Fruit fly (Drosophila melanogaster): ENCODE data around the gene Dci.
A peak's percentile ranks its signal among the peaks of the same experiment; 100 is the strongest.

The Dci gene

DNA sequence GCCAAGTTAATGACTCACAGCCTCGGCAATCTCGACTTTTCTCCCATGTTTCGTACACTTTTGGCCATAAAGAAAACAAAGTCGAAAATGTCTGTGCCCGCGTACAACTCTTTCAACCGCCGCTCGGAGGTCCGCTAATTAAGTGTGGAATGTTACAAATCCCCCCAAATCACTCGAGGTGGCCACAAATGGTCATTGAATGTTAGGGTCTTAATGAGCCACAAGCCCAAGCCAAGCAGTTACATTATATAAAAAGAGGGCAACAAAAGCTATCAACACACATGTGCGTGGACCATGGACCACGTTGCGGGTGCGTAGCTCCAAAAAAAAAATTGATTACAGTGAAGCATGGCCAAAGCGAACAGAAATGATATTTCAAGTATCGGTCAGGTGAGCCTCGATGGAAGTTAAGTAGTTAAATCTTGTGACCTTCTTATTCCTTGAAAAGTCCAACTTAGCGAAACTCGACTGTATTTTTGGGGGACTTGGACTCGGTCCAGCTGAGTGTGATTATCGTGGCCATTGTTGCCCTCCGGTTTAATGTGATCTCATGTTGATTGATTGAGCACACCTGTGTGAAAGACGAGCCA is 31.8 kb upstream of the Dci start (continued):
- TF ChIP-seq Trl (optimal IDR thresholded peaks at IDR 0.05) (no peak), Trl (GFP tag; optimal IDR thresholded peaks at IDR 0.05) (peak; percentile 87), CG13775 (GFP tag; optimal IDR thresholded peaks at IDR 0.05) (peak; percentile 56), ken (GFP tag; IDR thresholded peaks at IDR 0.05) (peak; percentile 97), pfk (GFP tag; optimal IDR thresholded peaks at IDR 0.05) (no peak), CG4730 (GFP tag; IDR thresholded peaks at IDR 0.05) (peak; percentile 91), croc (GFP tag; conservative IDR thresholded peaks at IDR 0.05) (peak; percentile 73; the same call in 2 of the 3 replicates), CG15601 (tag; optimal IDR thresholded peaks at IDR 0.05) (peak; percentile 83), Mrtf (GFP tag; IDR thresholded peaks at IDR 0.05) (peak; percentile 93), hth (optimal IDR thresholded peaks at IDR 0.05) (no peak), dmrt99B (tag; optimal IDR thresholded peaks at IDR 0.05) (peak; percentile 92), peb (GFP tag; IDR thresholded peaks at IDR 0.05) (peak; percentile 80), CG17912 (GFP tag; optimal IDR thresholded peaks at IDR 0.05) (peak; percentile 67), sens-2 (GFP tag; IDR thresholded peaks at IDR 0.05) (peak; percentile 94), Oaz (GFP tag; IDR thresholded peaks at IDR 0.05) (peak; percentile 88), CG6791 (GFP tag; IDR thresholded peaks at IDR 0.05; ENCODE audit: partially characterized antibody) (no peak), Jarid2 (GFP tag; optimal IDR thresholded peaks at IDR 0.05) (peak; percentile 39), disco-r (GFP tag; optimal IDR thresholded peaks at IDR 0.05) (peak; percentile 82), tgo (GFP tag; IDR thresholded peaks at IDR 0.05) (peak; percentile 93), seq (GFP tag; IDR thresholded peaks at IDR 0.05) (peak; percentile 92), sd (tag; optimal IDR thresholded peaks at IDR 0.05) (peak; percentile 94), HLH3B (GFP tag; IDR thresholded peaks at IDR 0.05) (peak; percentile 95), pum (GFP tag; optimal IDR thresholded peaks at IDR 0.05) (peak; percentile 87), ttk (GFP tag; IDR thresholded peaks at IDR 0.05) (peak; percentile 95), CG18599 (GFP tag; optimal IDR thresholded peaks at IDR 0.05) (peak; percentile 90), CG1647 (GFP tag; optimal IDR thresholded peaks at IDR 0.05) (peak; percentile 83), CG14667 (GFP tag; IDR thresholded peaks at IDR 0.05) (peak; percentile 85), Dfd (GFP tag; optimal IDR thresholded peaks at IDR 0.05) (no peak), CG8388 (GFP tag; optimal IDR thresholded peaks at IDR 0.05) (peak; percentile 82), dm (GFP tag; optimal IDR thresholded peaks at IDR 0.05) (peak; percentile 79), CG11560 (tag; IDR thresholded peaks at IDR 0.05) (peak; percentile 83), ase (GFP tag; IDR thresholded peaks at IDR 0.05) (peak; percentile 95), CG16815 (GFP tag; optimal IDR thresholded peaks at IDR 0.05) (peak; percentile 61), hkb (optimal IDR thresholded peaks at IDR 0.05) (no peak), hkb (GFP tag; IDR thresholded peaks at IDR 0.05) (peak; percentile 95), trh (GFP tag; optimal IDR thresholded peaks at IDR 0.05) (peak; percentile 74), CG4854 (GFP tag; optimal IDR thresholded peaks at IDR 0.05) (peak; percentile 75), CG12155 (GFP tag; optimal IDR thresholded peaks at IDR 0.05) (peak; percentile 82), gce (GFP tag; IDR thresholded peaks at IDR 0.05) (peak; percentile 95), Mes4 (GFP tag; optimal IDR thresholded peaks at IDR 0.05) (peak; percentile 80), CG4820 (GFP tag; optimal IDR thresholded peaks at IDR 0.05) (peak; percentile 86), dati (GFP tag; IDR thresholded peaks at IDR 0.05) (peak; percentile 82), CG3726 (GFP tag; IDR thresholded peaks at IDR 0.05) (peak; percentile 87), Neu2 (GFP tag; optimal IDR thresholded peaks at IDR 0.05; ENCODE audit: borderline replicate concordance) (no peak), corto (GFP tag; optimal IDR thresholded peaks at IDR 0.05) (no peak), CG2116 (GFP tag; optimal IDR thresholded peaks at IDR 0.05) (peak; percentile 36), CG17802 (tag; optimal IDR thresholded peaks at IDR 0.05) (peak; percentile 57), klu (GFP tag; IDR thresholded peaks at IDR 0.05) (peak; percentile 83), CG9609 (GFP tag; optimal IDR thresholded peaks at IDR 0.05) (peak; percentile 84), Gug (GFP tag; IDR thresholded peaks at IDR 0.05) (peak; percentile 94), ATbp (GFP tag; optimal IDR thresholded peaks at IDR 0.05) (peak; percentile 87), CG8924 (tag; optimal IDR thresholded peaks at IDR 0.05) (peak; percentile 85)

All from whole organism, embryonic.